Worm (Caenorhabditis elegans): Measurements from ENCODE around the gene nrde-2.

DNA sequence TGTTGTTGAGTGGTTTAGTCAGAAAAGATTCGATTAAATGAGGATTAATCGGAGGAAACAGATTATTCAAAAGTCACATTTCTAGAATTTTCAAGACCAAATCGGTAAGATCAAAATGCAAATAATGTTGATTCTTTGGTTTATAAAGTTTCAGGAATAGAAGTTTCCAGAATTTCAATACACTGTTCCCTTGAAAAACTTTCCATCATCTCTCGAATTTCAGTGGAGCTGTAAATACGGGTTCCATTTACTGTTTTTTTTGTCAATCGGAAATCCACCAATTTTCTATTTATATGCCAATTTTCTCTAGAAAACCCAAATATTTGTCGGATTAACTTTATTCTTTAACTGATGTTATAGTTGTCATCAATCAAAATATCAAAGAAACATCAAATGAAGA lies 35.7 kb upstream of the nrde-2 start:
- TF ChIP-seq R02D3.7 (tag; optimal IDR thresholded peaks at IDR 0.05) (no peak), nhr-21 (tag; optimal IDR thresholded peaks at IDR 0.05) (no peak), snpc-4 (tag; optimal IDR thresholded peaks at IDR 0.05) (no peak), ceh-82 (tag; optimal IDR thresholded peaks at IDR 0.05) (no peak), elt-1 (tag; optimal IDR thresholded peaks at IDR 0.05) (no peak), fos-1 (tag; optimal IDR thresholded peaks at IDR 0.05) (no peak), unc-62 (GFP tag; optimal IDR thresholded peaks at IDR 0.05) (no peak), nhr-77 (tag; optimal IDR thresholded peaks at IDR 0.05) (no peak), blmp-1 (tag; optimal IDR thresholded peaks at IDR 0.05; ENCODE audit: insufficient read depth) (no peak)

All from whole organism, L2 larva.